Fruit fly (Drosophila melanogaster) ovary, adult (tissue): ENCODE data around the gene CG43680.

Experiments used
- CG17801 ChIP-seq: fragments of 200-800 bp; optimal IDR thresholded peaks from 2 replicates; lab custom pipeline; 2019; ENCODE audit warnings: missing biosample characterization, mild to moderate bottlenecking, missing genetic modification characterization, moderate library complexity; ENCODE audit not compliant: partially characterized antibody

Gene CG43680

dm6 chr3L:15084288-15084687 lies 31.1 kb upstream of the CG43680 start:
- no peak for TF ChIP-seq CG17801 (GFP tag; lab: Kevin White, UChicago)

- no peak for TF ChIP-seq CG17801 (GFP tag; lab: Kevin White, UChicago)
Observed at dm6 chr3L:15079278-15079677, 26.1 kb upstream of the CG43680 start.

DNA sequence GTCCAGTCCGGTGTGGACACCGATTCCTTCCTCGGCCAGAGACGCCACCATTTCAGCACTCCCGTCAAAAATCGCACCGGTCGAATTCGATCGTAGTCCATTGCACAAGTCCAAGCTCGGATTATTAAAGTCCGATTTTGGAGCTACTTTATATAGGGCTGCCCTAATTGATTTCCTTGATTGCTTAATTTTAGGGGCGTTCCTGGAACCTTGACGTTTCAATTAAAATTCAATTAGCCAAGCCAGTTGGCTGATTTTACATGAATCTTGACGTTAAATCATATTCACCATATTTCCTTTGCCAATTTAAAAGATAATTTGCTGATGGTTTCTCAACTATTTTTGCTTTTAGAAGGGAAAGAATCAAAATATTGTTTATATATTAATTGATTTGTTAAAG lies 25.2 kb upstream of the CG43680 start, which contains the start of gene Or71a:
Gene Or71a, minus strand, starts transcription at position 101 of the 400 bp plus-strand sequence.
- no peak for TF ChIP-seq CG17801 (GFP tag; lab: Kevin White, UChicago)

- no peak for TF ChIP-seq CG17801 (GFP tag; lab: Kevin White, UChicago)
Observed at dm6 chr3L:15076380-15076779, 23.2 kb upstream of the CG43680 start.

DNA sequence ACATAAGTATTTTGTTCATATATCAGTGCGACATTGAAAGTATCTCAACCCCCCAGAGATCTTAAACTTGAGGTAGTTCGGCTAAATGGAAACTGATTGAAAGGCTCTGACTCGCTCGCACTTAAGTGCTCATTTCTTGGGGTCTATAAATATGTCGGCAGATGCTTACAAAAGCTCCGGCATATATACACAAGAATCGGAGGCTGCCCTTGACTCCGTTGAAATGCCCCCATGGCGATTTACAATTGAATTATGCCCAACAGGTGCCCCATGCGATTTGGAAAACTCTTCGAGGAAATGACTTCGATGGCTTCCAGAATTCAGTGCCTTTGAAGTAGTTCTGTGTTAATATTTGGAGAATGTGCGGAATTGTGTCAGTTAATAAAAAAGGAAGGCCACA lies 20.5 kb upstream of the CG43680 start:
- no peak for TF ChIP-seq CG17801 (GFP tag; lab: Kevin White, UChicago)

DNA sequence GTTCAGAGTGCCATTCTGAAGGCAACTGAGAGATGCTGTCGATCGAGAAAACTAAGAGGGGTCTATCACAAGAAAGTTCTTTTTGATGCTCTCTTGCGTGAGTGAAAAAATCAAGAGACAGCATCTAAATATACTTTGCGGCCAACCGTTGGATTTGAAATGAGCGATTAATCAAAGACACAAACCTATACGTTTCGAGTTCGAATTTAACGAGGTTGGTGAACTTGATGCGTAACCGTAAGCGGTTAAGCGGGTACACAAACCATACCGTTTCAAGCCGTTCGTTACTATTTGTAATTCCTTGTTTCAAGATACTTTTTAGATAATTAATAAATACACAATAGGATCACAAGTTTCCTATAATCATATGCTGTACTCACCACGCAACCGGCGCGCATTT lies 19.0 kb upstream of the CG43680 start:
- no peak for TF ChIP-seq CG17801 (GFP tag; lab: Kevin White, UChicago)

DNA sequence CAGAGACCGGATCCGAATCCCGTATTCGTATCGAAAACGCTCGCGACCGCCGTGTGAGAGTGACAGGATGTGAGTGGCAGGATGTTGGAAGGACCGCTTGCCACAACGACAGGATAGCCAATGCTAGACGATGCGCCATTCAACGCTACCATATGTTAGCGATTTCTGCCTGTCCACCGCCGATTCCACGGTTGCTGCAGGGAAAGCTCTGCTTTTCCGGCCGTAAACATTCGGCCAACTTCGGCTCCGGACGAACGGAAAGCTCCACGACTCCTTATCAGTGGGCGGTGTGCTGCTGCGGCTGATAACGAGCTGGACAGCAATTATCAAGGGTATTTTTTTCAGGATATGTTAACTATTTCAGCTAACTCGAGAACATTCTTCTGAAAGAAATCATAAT lies 11.7 kb upstream of the CG43680 start, which contains the start of gene Sytbeta:
Gene Sytbeta, minus strand, starts transcription at position 101 of the 400 bp plus-strand sequence.
- no peak for TF ChIP-seq CG17801 (GFP tag; lab: Kevin White, UChicago)

- TF ChIP-seq CG17801 (GFP tag; lab: Kevin White, UChicago), result no peak
Observed at dm6 chr3L:15061605-15062004, 8.5 kb upstream of the CG43680 start, which contains the start of gene CG13460. CG13460 (minus strand) TSS chr3L:15061705.

- no peak for TF ChIP-seq CG17801 (GFP tag; lab: Kevin White, UChicago)
Observed at dm6 chr3L:15054477-15054876, 1.3 kb upstream of the CG43680 start, which contains the start of gene EAChm. EAChm (plus strand) TSS chr3L:15054777.

- TF ChIP-seq CG17801 (GFP tag; lab: Kevin White, UChicago), result no peak
Observed at dm6 chr3L:15054035-15054434, 884 bp upstream of the CG43680 start, which contains the start of gene CG18649. CG18649 (minus strand) TSS chr3L:15054135.

dm6 chr3L:15052390-15052789 lies 761 bp downstream of the CG43680 start, which contains the start of gene CG13461:
CG13461 (minus strand) TSS chr3L:15052490.
- TF ChIP-seq CG17801 (GFP tag; lab: Kevin White, UChicago), result no peak

DNA sequence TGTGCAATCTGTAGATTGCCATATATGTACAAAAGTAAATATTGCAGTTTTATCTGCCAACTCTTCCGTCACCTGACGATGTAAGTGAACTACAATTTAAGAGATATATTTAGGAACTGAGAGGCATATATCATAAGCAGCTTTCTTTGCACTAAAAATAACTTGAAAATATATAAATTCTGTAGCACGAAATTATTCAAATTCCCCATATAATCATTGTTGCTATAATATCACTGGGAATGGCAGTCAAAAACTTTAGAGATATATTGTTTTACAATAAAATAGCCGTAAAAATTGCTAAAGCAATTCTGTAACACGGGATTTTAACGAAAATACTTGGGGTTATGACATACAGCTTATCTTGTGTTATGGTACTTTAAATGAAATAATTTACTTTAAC lies 1.8 kb downstream of the CG43680 start, which contains the start of gene CG43679:
Gene CG43679, minus strand, starts transcription at position 101 of the 400 bp plus-strand sequence.
- TF ChIP-seq CG17801 (GFP tag; lab: Kevin White, UChicago), result no peak

DNA sequence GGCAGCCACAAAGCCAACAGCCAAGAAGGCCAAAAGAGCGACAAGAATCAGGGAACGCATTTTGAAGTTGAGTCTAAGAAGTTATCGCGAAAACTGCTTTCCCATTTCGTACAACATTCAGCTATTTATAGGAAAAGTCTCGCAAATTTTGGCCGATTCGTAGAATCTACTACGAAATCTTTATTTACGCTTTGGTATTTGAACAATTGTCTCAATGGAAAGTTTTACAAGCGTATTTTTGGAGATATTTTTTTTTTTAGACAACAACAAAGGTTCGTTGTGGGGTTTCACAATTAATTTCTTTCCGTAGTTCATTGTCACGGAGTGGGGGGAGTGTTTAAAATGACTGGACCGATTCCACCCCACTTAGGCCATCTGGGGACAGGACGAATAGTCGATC lies 2.4 kb downstream of the CG43680 start, which contains the start of gene CG12310:
Gene CG12310, minus strand, starts transcription at position 101 of the 400 bp plus-strand sequence.
- TF ChIP-seq CG17801 (GFP tag; lab: Kevin White, UChicago), result no peak

- no peak for TF ChIP-seq CG17801 (GFP tag; lab: Kevin White, UChicago)
Observed at dm6 chr3L:15050109-15050508, 3.0 kb downstream of the CG43680 start, which contains the start of gene CG18581. CG18581 (minus strand) TSS chr3L:15050209.

dm6 chr3L:15049395-15049794 lies 3.8 kb downstream of the CG43680 start, which contains the start of gene CG43678:
CG43678 (minus strand) TSS chr3L:15049495.
- no peak for TF ChIP-seq CG17801 (GFP tag; lab: Kevin White, UChicago)

DNA sequence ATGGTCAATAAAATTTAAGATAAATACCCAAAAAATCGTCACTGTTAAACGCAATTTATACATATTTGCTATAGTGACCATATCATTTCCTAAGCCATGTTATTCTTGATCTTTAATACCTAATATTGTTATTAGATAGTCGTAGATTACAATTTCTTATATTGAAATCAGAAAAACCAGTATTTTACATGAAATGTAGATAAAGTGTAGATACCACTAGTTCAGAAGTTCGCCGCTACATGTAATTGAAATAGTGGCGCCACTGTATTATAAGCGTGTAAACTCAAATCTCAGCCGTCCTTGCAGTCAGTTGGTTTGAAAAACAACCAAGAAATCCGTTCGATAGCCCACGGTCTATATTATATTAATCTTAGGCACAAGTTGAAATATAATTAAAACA lies 5.1 kb downstream of the CG43680 start:
- TF ChIP-seq CG17801 (GFP tag; lab: Kevin White, UChicago), result no peak
